Fruit fly (Drosophila melanogaster): Measurements from ENCODE around the gene CG17029.

Gene CG17029

dm6 chr3L:16018721-16019120 is 42.1 kb downstream of the CG17029 start:
- TF ChIP-seq CG33017 (tag; optimal IDR thresholded peaks at IDR 0.05) (no peak), Mnt (GFP tag; optimal IDR thresholded peaks at IDR 0.05) (no peak), pad (GFP tag; optimal IDR thresholded peaks at IDR 0.05) (no peak), CG11617 (GFP tag; optimal IDR thresholded peaks at IDR 0.05) (no peak), Crg-1 (GFP tag; optimal IDR thresholded peaks at IDR 0.05) (no peak), CG12768 (GFP tag; optimal IDR thresholded peaks at IDR 0.05) (no peak), cic (GFP tag; optimal IDR thresholded peaks at IDR 0.05) (no peak), CG14711 (tag; optimal IDR thresholded peaks at IDR 0.05) (no peak), CG1620 (GFP tag; optimal IDR thresholded peaks at IDR 0.05) (no peak), Clk (GFP tag; optimal IDR thresholded peaks at IDR 0.05) (no peak), CG7101 (tag; optimal IDR thresholded peaks at IDR 0.05) (no peak), ovo (GFP tag; optimal IDR thresholded peaks at IDR 0.05) (no peak), bab1 (GFP tag; optimal IDR thresholded peaks at IDR 0.05) (no peak), kay (GFP tag; ENCODE audit: borderline replicate concordance) (no peak), cnc (optimal IDR thresholded peaks at IDR 0.05) (no peak), toe (GFP tag; optimal IDR thresholded peaks at IDR 0.05) (no peak), CG5204 (GFP tag; optimal IDR thresholded peaks at IDR 0.05) (no peak)

- TF ChIP-seq cnc (optimal IDR thresholded peaks at IDR 0.05) (no peak), tj (GFP tag; optimal IDR thresholded peaks at IDR 0.05) (no peak), CG5204 (GFP tag; optimal IDR thresholded peaks at IDR 0.05) (no peak), toe (GFP tag; optimal IDR thresholded peaks at IDR 0.05) (no peak), Hr96 (GFP tag; optimal IDR thresholded peaks at IDR 0.05) (no peak), CG33017 (tag; optimal IDR thresholded peaks at IDR 0.05) (no peak), pad (GFP tag; optimal IDR thresholded peaks at IDR 0.05) (no peak), cic (GFP tag; optimal IDR thresholded peaks at IDR 0.05) (no peak), CG7045 (GFP tag; optimal IDR thresholded peaks at IDR 0.05) (no peak)
Observed at dm6 chr3L:16019144-16020006, 42.7 kb downstream of the CG17029 start.

- TF ChIP-seq CG5204 (GFP tag; optimal IDR thresholded peaks at IDR 0.05), result no peak
- TF ChIP-seq cnc (optimal IDR thresholded peaks at IDR 0.05), result no peak
- TF ChIP-seq Clk (GFP tag; optimal IDR thresholded peaks at IDR 0.05), result no peak
- TF ChIP-seq Mnt (GFP tag; optimal IDR thresholded peaks at IDR 0.05), result no peak
- TF ChIP-seq pad (GFP tag; optimal IDR thresholded peaks at IDR 0.05), result no peak
Observed at dm6 chr3L:16021064-16021683, 44.5 kb downstream of the CG17029 start.

- TF ChIP-seq pad (GFP tag; optimal IDR thresholded peaks at IDR 0.05) (no peak), cic (GFP tag; optimal IDR thresholded peaks at IDR 0.05) (no peak), CG1620 (GFP tag; optimal IDR thresholded peaks at IDR 0.05) (no peak), Clk (GFP tag; optimal IDR thresholded peaks at IDR 0.05) (no peak)
Observed at dm6 chr3L:16023020-16023648, 46.5 kb downstream of the CG17029 start, which contains the start of gene Notum. TSS of gene Notum (plus strand) at chr3L:16023480.

dm6 chr3L:16024276-16025019 is 47.8 kb downstream of the CG17029 start:
- TF ChIP-seq pad (GFP tag; optimal IDR thresholded peaks at IDR 0.05) (no peak), Clk (GFP tag; optimal IDR thresholded peaks at IDR 0.05) (no peak), CG5204 (GFP tag; optimal IDR thresholded peaks at IDR 0.05) (no peak)

- no peak for TF ChIP-seq cnc (optimal IDR thresholded peaks at IDR 0.05)
- no peak for TF ChIP-seq CG7045 (GFP tag; optimal IDR thresholded peaks at IDR 0.05)
- no peak for TF ChIP-seq Crg-1 (GFP tag; optimal IDR thresholded peaks at IDR 0.05)
Observed at dm6 chr3L:16025020-16025680, 48.5 kb downstream of the CG17029 start.

All from whole organism, adult.